Worm (Caenorhabditis elegans) whole organism, midembryonic: ENCODE data around the gene F59B2.8.

Experiments used
- T22C8.4 ChIP-seq: fragments of 200-800 bp; sonication (Bioruptor generic); IDR thresholded peaks from 2 replicates; pipeline ENCODE4 v1.3.6; 2022; ENCODE audit warnings: missing genetic modification characterization, missing compliant biosample characterization
- cog-1 ChIP-seq: sonication (generic microtip); optimal IDR thresholded peaks from 2 replicates; lab custom pipeline; 2016; ENCODE audit warnings: missing genetic modification characterization, missing compliant biosample characterization
- flt-1 ChIP-seq: fragments of 200-800 bp; sonication (Bioruptor generic); IDR thresholded peaks from 2 replicates; pipeline ENCODE4 v1.3.6; 2022; ENCODE audit warnings: missing genetic modification characterization, missing compliant biosample characterization
- klf-2 ChIP-seq: fragments of 200-800 bp; sonication (Bioruptor generic); conservative IDR thresholded peaks from 2 replicates; pipeline ENCODE4 v1.3.6; 2022; ENCODE audit warnings: missing genetic modification reagents, missing genetic modification characterization, missing compliant biosample characterization
- med-1 ChIP-seq: sonication (generic microtip); optimal IDR thresholded peaks from 2 replicates; lab custom pipeline; 2017; ENCODE audit warnings: missing genetic modification characterization, mild to moderate bottlenecking, missing compliant biosample characterization, antibody characterized with exemption, missing genetic modification reagents; ENCODE audit not compliant: insufficient read depth
- ref-1 ChIP-seq: fragments of 200-800 bp; sonication (Bioruptor generic); conservative IDR thresholded peaks from 2 replicates; pipeline ENCODE4 v1.3.6; 2022; ENCODE audit warnings: missing genetic modification reagents, missing genetic modification characterization, missing compliant biosample characterization
- tab-1 ChIP-seq: fragments of 200-800 bp; sonication (Bioruptor generic); IDR thresholded peaks from 2 replicates; pipeline ENCODE4 v1.3.6; 2022; ENCODE audit warnings: missing genetic modification characterization, missing compliant biosample characterization
- ztf-23 ChIP-seq: fragments of 200-800 bp; sonication (Bioruptor generic); IDR thresholded peaks from 2 replicates; pipeline ENCODE4 v1.3.6; 2022; ENCODE audit warnings: missing genetic modification reagents, missing genetic modification characterization, missing compliant biosample characterization
- ztf-29 ChIP-seq: fragments of 200-800 bp; sonication (Bioruptor generic); IDR thresholded peaks from 2 replicates; pipeline ENCODE4 v1.3.6; 2022; ENCODE audit warnings: missing genetic modification reagents, missing genetic modification characterization, missing compliant biosample characterization

The F59B2.8 gene

ce11 chrIII:9050600-9050999, 40.6 kb upstream of the F59B2.8 start, which contains the start of gene ikke-1:
ikke-1 (minus strand) TSS chrIII:9050700.
- no peak for TF ChIP-seq ref-1 (GFP tag; lab: Robert Waterston, UW)
- no peak for TF ChIP-seq med-1 (GFP tag; lab: Kevin White, UChicago)
- TF ChIP-seq tab-1 (GFP tag; lab: Robert Waterston, UW) = no peak
- TF ChIP-seq klf-2 (GFP tag; lab: Robert Waterston, UW) = no peak
- TF ChIP-seq T22C8.4 = no peak
- TF ChIP-seq cog-1 (tag; lab: Kevin White, UChicago) = no peak
- no peak for TF ChIP-seq flt-1
- TF ChIP-seq ztf-29 (GFP tag; lab: Robert Waterston, UW) = no peak
- no peak for TF ChIP-seq ztf-23 (GFP tag; lab: Robert Waterston, UW)

DNA sequence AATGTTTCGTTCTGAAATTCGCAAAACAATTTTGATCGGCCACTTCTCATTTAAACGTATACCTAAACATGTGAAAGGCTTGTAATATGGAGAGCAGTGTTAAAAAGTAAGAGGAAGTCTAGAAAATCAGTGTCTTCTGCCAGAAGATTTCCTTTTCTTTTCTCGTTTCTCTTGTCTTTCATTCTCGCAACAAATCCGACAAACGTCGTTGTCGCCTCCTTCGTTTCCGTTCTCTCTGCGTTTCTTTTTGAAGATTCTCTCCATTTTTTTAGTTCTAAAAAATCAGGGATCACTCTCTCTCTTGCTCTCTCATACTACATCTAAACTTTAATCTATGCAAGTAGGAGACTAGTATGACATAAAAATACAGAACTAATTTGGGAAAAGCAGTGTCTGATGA, 37.3 kb upstream of the F59B2.8 start:
- TF ChIP-seq med-1 (GFP tag; lab: Kevin White, UChicago) = no peak
- TF ChIP-seq cog-1 (tag; lab: Kevin White, UChicago) = no peak
- no peak for TF ChIP-seq ref-1 (GFP tag; lab: Robert Waterston, UW)
- no peak for TF ChIP-seq ztf-23 (GFP tag; lab: Robert Waterston, UW)
- no peak for TF ChIP-seq ztf-29 (GFP tag; lab: Robert Waterston, UW)
- no peak for TF ChIP-seq flt-1
- TF ChIP-seq T22C8.4 = no peak
- TF ChIP-seq klf-2 (GFP tag; lab: Robert Waterston, UW) = no peak
- no peak for TF ChIP-seq tab-1 (GFP tag; lab: Robert Waterston, UW)

DNA sequence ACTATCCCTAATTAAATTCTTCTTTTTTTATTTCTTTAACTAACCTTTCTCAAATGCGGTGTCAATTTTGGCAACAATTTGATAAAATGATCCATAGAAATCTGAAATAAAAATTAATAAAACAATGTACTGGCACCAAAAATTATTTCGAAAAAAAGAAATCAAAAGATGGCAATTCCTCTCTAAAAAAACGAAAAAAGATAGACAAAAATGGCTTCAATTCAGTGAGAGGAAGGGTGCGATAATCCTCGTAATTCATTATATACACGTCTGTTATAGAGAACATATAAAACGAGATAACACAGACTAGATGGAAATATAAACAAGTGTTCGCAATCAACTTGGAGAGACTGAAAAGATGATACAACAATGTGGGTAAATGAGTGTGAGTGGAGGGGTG, 35.8 kb upstream of the F59B2.8 start, which contains the start of gene R107.2:
R107.2 (minus strand) TSS at position 101 of the 400 bp plus-strand sequence.
- TF ChIP-seq med-1 (GFP tag; lab: Kevin White, UChicago) = no peak
- TF ChIP-seq ztf-23 (GFP tag; lab: Robert Waterston, UW) = no peak

- TF ChIP-seq ztf-29 (GFP tag; lab: Robert Waterston, UW) (no peak), tab-1 (GFP tag; lab: Robert Waterston, UW) (no peak), T22C8.4 (no peak), flt-1 (no peak)
These were observed 33.2 kb upstream of the F59B2.8 start, which contains the start of gene nac-2 for ce11 chrIII:9043200-9043599. nac-2 (minus strand) TSS chrIII:9043300.

ce11 chrIII:9037658-9038057, 27.7 kb upstream of the F59B2.8 start, which contains the start of gene R107.9:
R107.9 (plus strand) TSS chrIII:9037958.
- TF ChIP-seq flt-1 (no peak), cog-1 (tag; lab: Kevin White, UChicago) (no peak), ztf-23 (GFP tag; lab: Robert Waterston, UW) (no peak), med-1 (GFP tag; lab: Kevin White, UChicago) (no peak), ztf-29 (GFP tag; lab: Robert Waterston, UW) (no peak), tab-1 (GFP tag; lab: Robert Waterston, UW) (no peak), ref-1 (GFP tag; lab: Robert Waterston, UW) (no peak), klf-2 (GFP tag; lab: Robert Waterston, UW) (no peak), T22C8.4 (no peak)

ce11 chrIII:9035037-9035436, 25.0 kb upstream of the F59B2.8 start:
- TF ChIP-seq ref-1 (GFP tag; lab: Robert Waterston, UW) (no peak), klf-2 (GFP tag; lab: Robert Waterston, UW) (no peak), ztf-29 (GFP tag; lab: Robert Waterston, UW) (no peak)

DNA sequence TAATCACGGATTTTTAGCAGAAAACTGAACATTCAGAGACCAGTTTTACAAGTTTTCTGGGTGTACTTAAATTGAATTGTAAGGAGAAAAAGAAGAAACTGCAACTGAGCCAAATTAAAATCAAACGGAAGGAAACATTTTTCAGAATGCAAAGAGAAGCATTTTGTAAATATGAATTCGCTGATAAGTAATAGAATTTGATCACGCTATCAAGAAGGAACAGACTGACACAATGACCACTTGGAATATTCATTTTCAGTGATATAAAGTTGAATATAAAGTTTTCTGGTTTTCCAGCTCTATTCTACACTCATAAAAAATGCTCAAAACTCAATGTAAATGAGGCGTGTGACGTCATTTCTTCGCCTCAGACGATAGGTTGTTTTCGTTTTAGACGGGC, 24.1 kb upstream of the F59B2.8 start:
- TF ChIP-seq ztf-29 (GFP tag; lab: Robert Waterston, UW) (no peak), T22C8.4 (no peak)

DNA sequence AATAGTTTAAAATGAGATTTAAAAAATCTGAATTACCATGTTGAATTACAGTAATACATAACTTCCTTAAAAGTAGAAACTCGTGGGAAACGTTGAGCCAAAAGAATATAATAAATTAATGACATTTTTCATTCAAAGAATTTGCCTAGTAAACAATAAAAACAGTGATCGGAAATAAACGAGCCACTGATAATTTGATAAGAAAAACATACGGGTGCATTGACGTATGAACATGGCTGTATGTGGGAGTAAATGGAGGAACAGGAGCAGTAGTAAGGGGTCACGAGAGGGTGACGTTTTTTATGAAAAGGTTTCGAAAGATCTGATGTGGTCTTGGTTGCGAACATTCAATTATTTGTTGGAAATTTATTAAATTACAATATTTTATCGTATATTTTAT, 20.8 kb upstream of the F59B2.8 start:
- TF ChIP-seq ztf-29 (GFP tag; lab: Robert Waterston, UW) = no peak
- no peak for TF ChIP-seq flt-1
- TF ChIP-seq cog-1 (tag; lab: Kevin White, UChicago) = no peak
- TF ChIP-seq tab-1 (GFP tag; lab: Robert Waterston, UW) = no peak
- TF ChIP-seq klf-2 (GFP tag; lab: Robert Waterston, UW) = no peak

DNA sequence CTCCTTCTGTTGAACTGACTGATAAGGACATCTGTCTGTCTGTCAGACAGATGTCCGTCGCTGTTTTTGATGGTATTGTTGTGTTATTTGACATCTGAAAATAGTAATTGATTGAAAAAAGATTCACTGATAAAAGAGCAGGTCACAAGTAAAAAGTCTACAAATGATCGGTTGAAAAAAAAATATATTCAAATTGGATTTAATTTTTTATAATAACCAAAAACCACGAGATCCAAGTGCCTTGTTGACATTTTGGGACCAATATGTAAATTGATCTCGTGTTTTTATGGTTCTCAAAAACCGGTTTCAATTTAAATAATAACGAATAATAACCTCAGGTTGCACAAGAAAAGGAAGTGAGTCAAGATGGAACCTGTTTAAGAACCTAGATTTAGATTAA, 17.0 kb upstream of the F59B2.8 start, which contains the start of gene F59B2.13:
F59B2.13 (minus strand) TSS at position 101 of the 400 bp plus-strand sequence.
- no peak for TF ChIP-seq med-1 (GFP tag; lab: Kevin White, UChicago)
- TF ChIP-seq tab-1 (GFP tag; lab: Robert Waterston, UW) = no peak
- TF ChIP-seq flt-1 = no peak
- no peak for TF ChIP-seq T22C8.4
- no peak for TF ChIP-seq ref-1 (GFP tag; lab: Robert Waterston, UW)
- TF ChIP-seq cog-1 (tag; lab: Kevin White, UChicago) = no peak
- no peak for TF ChIP-seq ztf-23 (GFP tag; lab: Robert Waterston, UW)
- TF ChIP-seq klf-2 (GFP tag; lab: Robert Waterston, UW) = no peak
- no peak for TF ChIP-seq ztf-29 (GFP tag; lab: Robert Waterston, UW)

- TF ChIP-seq ztf-23 (GFP tag; lab: Robert Waterston, UW) (no peak), klf-2 (GFP tag; lab: Robert Waterston, UW) (no peak), T22C8.4 (no peak), tab-1 (GFP tag; lab: Robert Waterston, UW) (no peak), ref-1 (GFP tag; lab: Robert Waterston, UW) (no peak), ztf-29 (GFP tag; lab: Robert Waterston, UW) (no peak), med-1 (GFP tag; lab: Kevin White, UChicago) (no peak), cog-1 (tag; lab: Kevin White, UChicago) (no peak), flt-1 (no peak)
These were observed 13.6 kb upstream of the F59B2.8 start for ce11 chrIII:9023601-9024000.
